Fruit fly (Drosophila melanogaster) whole organism, larva: ENCODE results near the gene CG33061.

Experiments used
- noc ChIP-seq: fragments of 200-800 bp; sonication (Bioruptor generic); optimal IDR thresholded peaks from 3 replicates; lab custom pipeline; 2019; ENCODE audit warnings: missing biosample characterization, mild to moderate bottlenecking, missing genetic modification characterization, moderate library complexity

Gene CG33061

dm6 chr3L:16364599-16364998 lies 35.0 kb downstream of the CG33061 start, which contains the start of gene Cpr72Eb:
Cpr72Eb (plus strand) TSS chr3L:16364899.
- TF ChIP-seq noc (tag; lab: Kevin White, UChicago), result no peak

DNA sequence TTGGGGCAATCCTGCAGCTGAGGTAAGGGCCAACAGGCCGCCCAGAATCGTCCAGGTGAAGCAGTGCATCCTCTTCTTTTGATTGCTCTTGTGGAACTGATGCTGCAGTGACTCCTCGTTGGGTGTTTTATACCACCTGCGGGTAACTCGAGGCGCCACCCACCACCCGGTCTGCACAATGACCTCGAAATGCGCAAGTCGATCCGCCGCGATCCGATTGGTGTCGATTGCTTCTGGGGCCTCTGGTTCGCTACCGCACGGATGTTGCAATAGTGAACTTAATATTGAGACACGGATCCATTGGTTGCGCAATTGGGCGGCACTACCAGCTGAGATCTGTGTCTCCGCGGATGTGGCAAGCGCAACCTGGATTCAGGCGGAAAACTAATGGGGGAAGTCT lies 37.6 kb downstream of the CG33061 start, which contains the start of gene Cpr72Ec:
Cpr72Ec (minus strand) TSS at position 101 of the 400 bp plus-strand sequence.
- no peak for TF ChIP-seq noc (tag; lab: Kevin White, UChicago)

DNA sequence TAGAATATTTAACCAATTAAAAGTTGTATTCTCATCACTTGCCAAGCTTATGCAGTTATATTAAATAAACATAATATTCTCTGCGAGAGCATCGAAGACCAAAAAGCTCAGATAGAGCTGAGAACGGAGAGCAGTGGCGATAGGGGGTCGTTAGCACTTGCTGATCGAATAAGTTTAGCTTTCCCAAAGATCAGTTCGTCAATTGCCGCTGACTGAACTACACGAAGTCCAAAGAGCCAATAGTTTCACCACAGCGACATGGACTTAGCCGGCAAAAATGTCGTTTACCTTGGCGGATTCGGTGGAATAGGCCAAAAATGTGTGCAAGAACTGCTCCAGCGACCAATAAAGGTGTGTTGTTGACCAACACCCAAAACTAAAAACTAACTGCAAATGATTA lies 38.6 kb downstream of the CG33061 start, which contains the start of gene CG4842:
CG4842 (plus strand) TSS at position 191 of the 400 bp plus-strand sequence.
- no peak for TF ChIP-seq noc (tag; lab: Kevin White, UChicago)

DNA sequence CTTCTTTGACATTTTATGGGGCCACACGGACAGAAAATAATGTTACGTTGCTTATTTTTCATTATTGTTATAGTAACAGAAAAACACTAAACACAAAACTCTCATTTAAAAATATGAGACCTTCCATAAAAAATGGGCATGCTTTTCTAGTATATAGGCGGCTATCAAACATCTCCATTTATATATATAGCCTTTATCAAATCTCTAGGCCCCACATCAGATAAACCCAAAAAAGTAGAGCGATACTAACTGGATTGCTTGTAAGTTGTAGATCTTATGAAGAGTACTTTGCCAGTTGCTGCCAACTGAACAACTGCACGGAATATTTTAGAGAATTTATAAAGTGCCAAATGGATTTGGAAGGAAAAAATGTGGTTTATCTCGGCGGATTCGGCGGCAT lies 39.9 kb downstream of the CG33061 start, which contains the start of gene CG18814:
CG18814 (plus strand) TSS at position 301 of the 400 bp plus-strand sequence.
- no peak for TF ChIP-seq noc (tag; lab: Kevin White, UChicago)

DNA sequence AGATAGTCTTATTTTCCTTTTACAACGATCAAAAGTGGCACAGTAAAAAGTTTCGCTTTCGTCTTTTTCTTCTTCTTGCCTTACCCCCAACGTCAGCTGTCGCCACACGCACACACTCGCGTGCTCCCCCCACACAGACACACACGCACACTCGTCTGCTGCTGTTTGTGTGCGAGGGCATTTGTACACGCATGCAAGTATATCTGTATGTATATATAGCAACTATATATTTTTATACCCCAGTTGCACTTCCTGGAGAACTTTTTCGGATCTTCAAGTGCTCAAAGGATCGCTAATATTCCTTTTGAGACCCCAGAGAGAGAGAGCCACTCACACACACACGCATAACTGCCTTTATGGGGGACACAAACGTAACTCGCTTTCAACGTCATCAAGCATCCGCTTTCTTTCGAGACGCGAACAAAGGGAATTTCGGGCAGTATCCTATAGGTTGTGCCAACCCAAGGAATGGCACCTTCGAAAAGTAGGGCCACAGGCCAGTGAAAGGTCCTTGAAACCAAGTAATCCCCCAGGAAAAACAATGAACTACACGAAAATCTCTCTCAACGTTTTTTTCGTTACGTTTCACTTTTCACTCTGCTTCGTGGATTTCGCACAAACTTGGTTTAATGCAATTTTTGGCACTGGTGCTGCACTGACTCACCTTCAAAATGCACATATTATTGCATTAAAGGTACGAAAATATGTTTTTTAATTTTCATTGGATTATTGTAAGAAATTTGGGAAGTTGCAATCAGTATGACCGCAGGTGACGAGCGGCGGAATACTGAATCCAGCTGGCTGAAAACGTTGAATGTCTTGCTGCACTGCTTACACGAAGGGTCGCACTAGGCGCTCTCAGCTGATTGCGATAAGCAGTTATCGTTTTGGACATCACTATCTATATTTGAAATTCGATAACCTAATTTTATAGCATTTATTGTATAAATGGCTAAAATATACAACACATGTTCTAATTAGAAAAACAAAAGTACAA lies 48.5 kb downstream of the CG33061 start, which contains the start of gene roq:
roq (minus strand) TSS at position 799 of the 997 bp plus-strand sequence.
- TF ChIP-seq noc (tag; lab: Kevin White, UChicago), result no peak

- TF ChIP-seq noc (tag; lab: Kevin White, UChicago), result peak; percentile 97
Observed at dm6 chr3L:16380770-16381169, 51.2 kb downstream of the CG33061 start.
